Worm (Caenorhabditis elegans) whole organism, L3 larva: Measurements from ENCODE around the gene srxa-1.

Experiments used
- ZK546.5 ChIP-seq: sonication (generic microtip); optimal IDR thresholded peaks from 2 replicates; lab custom pipeline; 2017; ENCODE audit warnings: missing biosample characterization, missing genetic modification characterization
- ama-1 ChIP-seq: fragments of 150-350 bp; optimal IDR thresholded peaks from 2 replicates; lab custom pipeline; 2018
- ceh-9 ChIP-seq: sonication (generic microtip); optimal IDR thresholded peaks from 2 replicates; lab custom pipeline; 2018; ENCODE audit warnings: missing biosample characterization, missing genetic modification characterization
- daf-12 ChIP-seq: fragments of 150-350 bp; optimal IDR thresholded peaks from 2 replicates; lab custom pipeline; 2014; ENCODE audit warnings: missing biosample characterization, missing genetic modification reagents, missing genetic modification characterization
- elt-2 ChIP-seq: sonication (generic microtip); optimal IDR thresholded peaks from 2 replicates; lab custom pipeline; 2016; ENCODE audit warnings: missing genetic modification reagents, mild to moderate bottlenecking, missing genetic modification characterization, missing compliant biosample characterization
- elt-3 ChIP-seq, 3 experiments: fragments of 150-350 bp in 1 of 3; sonication (generic microtip) in 2 of 3; optimal IDR thresholded peaks; 2 replicates in 2 of 3; 4 replicates in 1 of 3; lab custom pipeline; 2014 to 2017; ENCODE audit warnings: missing biosample characterization in 3 of 3, missing genetic modification characterization in 3 of 3
- eor-1 ChIP-seq, 2 experiments: fragments of 150-350 bp; optimal IDR thresholded peaks; 2 replicates each; lab custom pipeline; 2014 to 2018; ENCODE audit warnings: missing biosample characterization in 2 of 2, missing genetic modification characterization in 2 of 2
- fkh-10 ChIP-seq: sonication (generic microtip); optimal IDR thresholded peaks from 2 replicates; lab custom pipeline; 2017; ENCODE audit warnings: missing biosample characterization, missing genetic modification reagents, missing genetic modification characterization
- fkh-2 ChIP-seq: fragments of 150-350 bp; optimal IDR thresholded peaks from 2 replicates; lab custom pipeline; 2014; ENCODE audit warnings: missing biosample characterization, missing genetic modification reagents, missing genetic modification characterization
- fos-1 ChIP-seq: fragments of 150-350 bp; optimal IDR thresholded peaks from 2 replicates; lab custom pipeline; 2014; ENCODE audit warnings: missing biosample characterization, missing genetic modification characterization
- jun-1 ChIP-seq: fragments of 150-350 bp; optimal IDR thresholded peaks from 2 replicates; lab custom pipeline; 2014; ENCODE audit warnings: missing biosample characterization, missing genetic modification reagents, missing genetic modification characterization
- lin-15B ChIP-seq: fragments of 150-350 bp; optimal IDR thresholded peaks from 2 replicates; lab custom pipeline; 2014; ENCODE audit warnings: missing biosample characterization, missing genetic modification characterization
- lin-39 ChIP-seq: fragments of 150-350 bp; optimal IDR thresholded peaks from 2 replicates; lab custom pipeline; 2018; ENCODE audit warnings: missing biosample characterization, missing genetic modification reagents, missing genetic modification characterization
- lsy-12 ChIP-seq: sonication (generic microtip); optimal IDR thresholded peaks from 2 replicates; lab custom pipeline; 2016; ENCODE audit warnings: mild to moderate bottlenecking, missing genetic modification characterization, missing compliant biosample characterization
- mml-1 ChIP-seq: fragments of 150-350 bp; sonication (generic microtip); optimal IDR thresholded peaks from 3 replicates; lab custom pipeline; 2014; ENCODE audit warnings: missing biosample characterization, missing genetic modification characterization
- nfya-1 ChIP-seq: sonication (generic microtip); optimal IDR thresholded peaks from 2 replicates; lab custom pipeline; 2017; ENCODE audit warnings: missing genetic modification characterization, mild to moderate bottlenecking, missing compliant biosample characterization, antibody characterized with exemption, moderate library complexity; ENCODE audit not compliant: insufficient read depth
- nhr-11 ChIP-seq: fragments of 150-350 bp; optimal IDR thresholded peaks from 2 replicates; lab custom pipeline; 2014; ENCODE audit warnings: missing biosample characterization, missing genetic modification characterization
- nhr-23 ChIP-seq: fragments of 150-350 bp; optimal IDR thresholded peaks from 2 replicates; lab custom pipeline; 2014; ENCODE audit warnings: missing biosample characterization, missing genetic modification reagents, missing genetic modification characterization
- nhr-25 ChIP-seq: sonication (generic microtip); optimal IDR thresholded peaks from 2 replicates; lab custom pipeline; 2017; ENCODE audit warnings: missing biosample characterization, missing genetic modification characterization
- nhr-28 ChIP-seq: fragments of 150-350 bp; optimal IDR thresholded peaks from 2 replicates; lab custom pipeline; 2014; ENCODE audit warnings: missing biosample characterization, missing genetic modification characterization
- nhr-67 ChIP-seq: fragments of 150-350 bp; optimal IDR thresholded peaks from 2 replicates; lab custom pipeline; 2014; ENCODE audit warnings: missing biosample characterization, missing genetic modification characterization
- nhr-76 ChIP-seq: fragments of 150-350 bp; sonication (generic microtip); optimal IDR thresholded peaks from 5 replicates; lab custom pipeline; 2014; ENCODE audit warnings: missing biosample characterization, missing genetic modification characterization
- nhr-77 ChIP-seq: fragments of 150-350 bp; optimal IDR thresholded peaks from 2 replicates; lab custom pipeline; 2014; ENCODE audit warnings: missing biosample characterization, missing genetic modification characterization
- pha-4 ChIP-seq: fragments of 150-350 bp; optimal IDR thresholded peaks from 2 replicates; lab custom pipeline; 2014; ENCODE audit warnings: missing biosample characterization, missing genetic modification reagents, missing genetic modification characterization
- pqm-1 ChIP-seq: fragments of 150-350 bp; optimal IDR thresholded peaks from 2 replicates; lab custom pipeline; 2017; ENCODE audit warnings: missing biosample characterization, missing genetic modification characterization, inconsistent platforms
- sea-2 ChIP-seq: fragments of 150-350 bp; sonication (generic microtip); optimal IDR thresholded peaks from 4 replicates; lab custom pipeline; 2014; ENCODE audit warnings: missing biosample characterization, missing genetic modification reagents, missing genetic modification characterization
- skn-1 ChIP-seq: fragments of 150-350 bp; optimal IDR thresholded peaks from 2 replicates; lab custom pipeline; 2014; ENCODE audit warnings: missing biosample characterization, missing genetic modification characterization
- tbx-2 ChIP-seq: sonication (generic microtip); optimal IDR thresholded peaks from 2 replicates; lab custom pipeline; 2016; ENCODE audit warnings: mild to moderate bottlenecking, missing genetic modification characterization, missing compliant biosample characterization
- unc-39 ChIP-seq: sonication (generic microtip); optimal IDR thresholded peaks from 4 replicates; lab custom pipeline; 2017; ENCODE audit warnings: missing biosample characterization, missing genetic modification characterization
- zag-1 ChIP-seq: fragments of 150-350 bp; optimal IDR thresholded peaks from 2 replicates; lab custom pipeline; 2014; ENCODE audit warnings: missing biosample characterization, missing genetic modification characterization
- ztf-11 ChIP-seq: fragments of 150-350 bp; optimal IDR thresholded peaks from 2 replicates; lab custom pipeline; 2014; ENCODE audit warnings: missing biosample characterization, missing genetic modification characterization
- ztf-4 ChIP-seq: fragments of 150-350 bp; optimal IDR thresholded peaks from 2 replicates; lab custom pipeline; 2014; ENCODE audit warnings: missing biosample characterization, missing genetic modification characterization

srxa-1 gene

ce11 chrV:20731787-20732186 is at the start of gene srxa-1:
Gene srxa-1 (plus strand): TSS chrV:20732087.
- TF ChIP-seq ceh-9 (tag; lab: Kevin White, UChicago) (no peak), eor-1 (tag; optimal IDR thresholded peaks at IDR 0.05; lab: Kevin White, UChicago) (no peak), lsy-12 (tag; lab: Kevin White, UChicago) (no peak), lin-15B (no peak)

DNA sequence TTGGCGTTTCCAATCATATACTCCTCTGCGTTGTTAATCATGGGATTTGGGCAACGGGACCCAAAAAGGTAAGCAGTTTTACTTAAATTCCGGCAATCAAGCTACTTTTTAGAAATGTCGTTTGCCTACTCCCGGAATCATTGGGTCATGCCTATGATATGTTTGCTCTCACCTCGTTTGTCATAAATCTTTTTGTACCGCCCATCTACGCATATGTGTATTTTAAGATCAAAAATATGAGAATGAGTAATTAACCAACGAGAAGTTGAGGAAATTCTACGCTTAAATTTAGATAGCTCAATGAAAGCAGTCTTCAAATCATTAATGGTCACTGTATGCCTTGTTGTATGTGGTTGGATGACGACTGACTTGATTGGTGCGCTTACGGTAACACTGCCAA is 49.6 kb upstream of the srxa-1 start:
- no peak for TF ChIP-seq pha-4 (tag; lab: Kevin White, UChicago)
- TF ChIP-seq fkh-2 (tag; lab: Kevin White, UChicago): no peak
- no peak for TF ChIP-seq eor-1 (tag; optimal IDR thresholded peaks at IDR 0.05; lab: Kevin White, UChicago)
- no peak for TF ChIP-seq nhr-28 (tag; lab: Kevin White, UChicago)
- no peak for TF ChIP-seq daf-12 (tag; lab: Kevin White, UChicago)
- no peak for TF ChIP-seq skn-1 (tag; lab: Kevin White, UChicago)
- no peak for TF ChIP-seq unc-39 (tag; lab: Kevin White, UChicago)
- TF ChIP-seq pqm-1 (tag; lab: Kevin White, UChicago): no peak
- TF ChIP-seq ZK546.5 (tag; lab: Kevin White, UChicago): no peak
- TF ChIP-seq, all 47 proteins: peak for 0

- TF ChIP-seq nhr-25 (tag; lab: Kevin White, UChicago) (no peak), eor-1 (tag; optimal IDR thresholded peaks at IDR 0.05; lab: Kevin White, UChicago) (no peak), ZK546.5 (tag; lab: Kevin White, UChicago) (no peak), fkh-10 (GFP tag; lab: Kevin White, UChicago) (no peak), nhr-76 (tag; lab: Kevin White, UChicago) (no peak), elt-2 (tag; lab: Kevin White, UChicago) (no peak), ztf-11 (no peak), fos-1 (tag; lab: Kevin White, UChicago) (no peak), sea-2 (no peak), skn-1 (tag; lab: Kevin White, UChicago) (no peak), elt-3 (tag; optimal IDR thresholded peaks at IDR 0.05; lab: Kevin White, UChicago) (no peak), ztf-4 (tag; lab: Kevin White, UChicago) (no peak), nfya-1 (no peak)
- TF ChIP-seq, all 47 proteins: peak for 0
Measured at ce11 chrV:20685383-20685782, 46.5 kb upstream of the srxa-1 start, which contains the start of gene klf-2. Gene klf-2 (plus strand): TSS chrV:20685683.

ce11 chrV:20689481-20690039 is 42.3 kb upstream of the srxa-1 start, which contains the start of gene F53F8.3:
Gene F53F8.3 (minus strand): TSS chrV:20689531.
- TF ChIP-seq fkh-2 (tag; lab: Kevin White, UChicago) (no peak), jun-1 (tag; lab: Kevin White, UChicago) (no peak), lsy-12 (tag; lab: Kevin White, UChicago) (no peak), tbx-2 (tag; lab: Kevin White, UChicago) (no peak), mml-1 (no peak), ama-1 (no peak), ZK546.5 (tag; lab: Kevin White, UChicago) (no peak), ceh-9 (tag; lab: Kevin White, UChicago) (no peak), nhr-28 (tag; lab: Kevin White, UChicago) (no peak), nhr-77 (tag; lab: Kevin White, UChicago) (no peak), lin-39 (no peak), sea-2 (no peak), nhr-11 (tag; lab: Kevin White, UChicago) (no peak)

ce11 chrV:20691585-20691984 is 40.3 kb upstream of the srxa-1 start, which contains the start of gene F53F8.4:
Gene F53F8.4 (minus strand): TSS chrV:20691685.
- TF ChIP-seq skn-1 (tag; lab: Kevin White, UChicago): no peak
- TF ChIP-seq ceh-9 (tag; lab: Kevin White, UChicago): no peak
- TF ChIP-seq elt-2 (tag; lab: Kevin White, UChicago): no peak
- TF ChIP-seq nhr-67: no peak
- no peak for TF ChIP-seq pqm-1 (tag; lab: Kevin White, UChicago)
- no peak for TF ChIP-seq pha-4 (tag; lab: Kevin White, UChicago)
- TF ChIP-seq nhr-23: no peak
- no peak for TF ChIP-seq zag-1 (tag; lab: Kevin White, UChicago)
